Worm (Caenorhabditis elegans) whole organism, L3 larva: ENCODE data around the gene C23G10.2.

Source experiments
- R02D3.7 ChIP-seq: fragments of 150-350 bp; optimal IDR thresholded peaks from 2 replicates; lab custom pipeline; 2014; ENCODE audit warnings: missing biosample characterization, missing genetic modification characterization
- ceh-28 ChIP-seq: fragments of 150-350 bp; optimal IDR thresholded peaks from 2 replicates; lab custom pipeline; 2014; ENCODE audit warnings: missing biosample characterization, missing genetic modification reagents, missing genetic modification characterization
- ceh-82 ChIP-seq: fragments of 150-350 bp; optimal IDR thresholded peaks from 2 replicates; lab custom pipeline; 2014; ENCODE audit warnings: missing biosample characterization, missing genetic modification characterization
- egl-27 ChIP-seq: sonication (generic microtip); optimal IDR thresholded peaks from 4 replicates; lab custom pipeline; 2017; ENCODE audit warnings: missing biosample characterization, missing genetic modification reagents, missing genetic modification characterization
- egl-5 ChIP-seq: fragments of 150-350 bp; optimal IDR thresholded peaks from 2 replicates; lab custom pipeline; 2017; ENCODE audit warnings: missing biosample characterization, missing genetic modification reagents, missing genetic modification characterization, inconsistent platforms
- elt-1 ChIP-seq: fragments of 150-350 bp; optimal IDR thresholded peaks from 2 replicates; lab custom pipeline; 2014; ENCODE audit warnings: missing biosample characterization, missing genetic modification characterization
- elt-2 ChIP-seq: sonication (generic microtip); optimal IDR thresholded peaks from 2 replicates; lab custom pipeline; 2016; ENCODE audit warnings: missing genetic modification reagents, mild to moderate bottlenecking, missing genetic modification characterization, missing compliant biosample characterization
- fkh-10 ChIP-seq: sonication (generic microtip); optimal IDR thresholded peaks from 2 replicates; lab custom pipeline; 2017; ENCODE audit warnings: missing biosample characterization, missing genetic modification reagents, missing genetic modification characterization
- fos-1 ChIP-seq: fragments of 150-350 bp; optimal IDR thresholded peaks from 2 replicates; lab custom pipeline; 2014; ENCODE audit warnings: missing biosample characterization, missing genetic modification characterization
- hmg-11 ChIP-seq: sonication (generic microtip); optimal IDR thresholded peaks from 2 replicates; lab custom pipeline; 2016; ENCODE audit warnings: missing genetic modification characterization, missing compliant biosample characterization
- lin-15B ChIP-seq: fragments of 150-350 bp; optimal IDR thresholded peaks from 2 replicates; lab custom pipeline; 2014; ENCODE audit warnings: missing biosample characterization, missing genetic modification characterization
- lin-39 ChIP-seq: fragments of 150-350 bp; optimal IDR thresholded peaks from 2 replicates; lab custom pipeline; 2018; ENCODE audit warnings: missing biosample characterization, missing genetic modification reagents, missing genetic modification characterization
- lsy-12 ChIP-seq: sonication (generic microtip); optimal IDR thresholded peaks from 2 replicates; lab custom pipeline; 2016; ENCODE audit warnings: mild to moderate bottlenecking, missing genetic modification characterization, missing compliant biosample characterization
- mdl-1 ChIP-seq: fragments of 150-350 bp; optimal IDR thresholded peaks from 2 replicates; lab custom pipeline; 2014; ENCODE audit warnings: missing biosample characterization, missing genetic modification characterization
- mml-1 ChIP-seq: fragments of 150-350 bp; sonication (generic microtip); optimal IDR thresholded peaks from 3 replicates; lab custom pipeline; 2014; ENCODE audit warnings: missing biosample characterization, missing genetic modification characterization
- nfya-1 ChIP-seq: sonication (generic microtip); optimal IDR thresholded peaks from 2 replicates; lab custom pipeline; 2017; ENCODE audit warnings: missing genetic modification characterization, mild to moderate bottlenecking, missing compliant biosample characterization, antibody characterized with exemption, moderate library complexity; ENCODE audit not compliant: insufficient read depth
- nhr-11 ChIP-seq: fragments of 150-350 bp; optimal IDR thresholded peaks from 2 replicates; lab custom pipeline; 2014; ENCODE audit warnings: missing biosample characterization, missing genetic modification characterization
- nhr-12 ChIP-seq: fragments of 150-350 bp; optimal IDR thresholded peaks from 2 replicates; lab custom pipeline; 2014; ENCODE audit warnings: missing biosample characterization, missing genetic modification characterization
- nhr-237 ChIP-seq: fragments of 150-350 bp; optimal IDR thresholded peaks from 2 replicates; lab custom pipeline; 2014; ENCODE audit warnings: missing biosample characterization, missing genetic modification characterization
- nhr-25 ChIP-seq: sonication (generic microtip); optimal IDR thresholded peaks from 2 replicates; lab custom pipeline; 2017; ENCODE audit warnings: missing biosample characterization, missing genetic modification characterization
- nhr-28 ChIP-seq: fragments of 150-350 bp; optimal IDR thresholded peaks from 2 replicates; lab custom pipeline; 2014; ENCODE audit warnings: missing biosample characterization, missing genetic modification characterization
- nhr-43 ChIP-seq: sonication (generic microtip); optimal IDR thresholded peaks from 2 replicates; lab custom pipeline; 2016; ENCODE audit warnings: mild to moderate bottlenecking, missing genetic modification characterization, missing compliant biosample characterization; ENCODE audit not compliant: poor library complexity, severe bottlenecking
- nhr-76 ChIP-seq: fragments of 150-350 bp; sonication (generic microtip); optimal IDR thresholded peaks from 5 replicates; lab custom pipeline; 2014; ENCODE audit warnings: missing biosample characterization, missing genetic modification characterization
- nhr-77 ChIP-seq: fragments of 150-350 bp; optimal IDR thresholded peaks from 2 replicates; lab custom pipeline; 2014; ENCODE audit warnings: missing biosample characterization, missing genetic modification characterization
- pha-4 ChIP-seq: fragments of 150-350 bp; optimal IDR thresholded peaks from 2 replicates; lab custom pipeline; 2014; ENCODE audit warnings: missing biosample characterization, missing genetic modification reagents, missing genetic modification characterization
- pqm-1 ChIP-seq: fragments of 150-350 bp; optimal IDR thresholded peaks from 2 replicates; lab custom pipeline; 2017; ENCODE audit warnings: missing biosample characterization, missing genetic modification characterization, inconsistent platforms
- snpc-4 ChIP-seq: fragments of 150-350 bp; optimal IDR thresholded peaks from 2 replicates; lab custom pipeline; 2014; ENCODE audit warnings: missing biosample characterization, missing genetic modification characterization
- tbx-2 ChIP-seq: sonication (generic microtip); optimal IDR thresholded peaks from 2 replicates; lab custom pipeline; 2016; ENCODE audit warnings: mild to moderate bottlenecking, missing genetic modification characterization, missing compliant biosample characterization
- unc-39 ChIP-seq: sonication (generic microtip); optimal IDR thresholded peaks from 4 replicates; lab custom pipeline; 2017; ENCODE audit warnings: missing biosample characterization, missing genetic modification characterization
- unc-62 ChIP-seq: fragments of 150-350 bp; sonication (generic microtip); optimal IDR thresholded peaks from 4 replicates; lab custom pipeline; 2014; ENCODE audit warnings: missing biosample characterization, missing genetic modification reagents, missing genetic modification characterization
- zag-1 ChIP-seq: fragments of 150-350 bp; optimal IDR thresholded peaks from 2 replicates; lab custom pipeline; 2014; ENCODE audit warnings: missing biosample characterization, missing genetic modification characterization
- ztf-4 ChIP-seq: fragments of 150-350 bp; optimal IDR thresholded peaks from 2 replicates; lab custom pipeline; 2014; ENCODE audit warnings: missing biosample characterization, missing genetic modification characterization

C23G10.2 gene

ce11 chrIII:6251511-6251910 lies 43.6 kb downstream of the C23G10.2 start, which contains the start of gene amdh-1:
TSS of gene amdh-1 (plus strand) at chrIII:6251811.
- TF ChIP-seq nhr-28 (no peak), nhr-76 (tag; lab: Kevin White, UChicago) (no peak), nhr-43 (tag; lab: Kevin White, UChicago) (no peak), ceh-28 (no peak), lsy-12 (no peak), snpc-4 (tag; lab: Kevin White, UChicago) (no peak), unc-62 (GFP tag; lab: Kevin White, UChicago) (no peak), mml-1 (tag; lab: Kevin White, UChicago) (no peak), egl-27 (tag; lab: Kevin White, UChicago) (no peak), elt-2 (tag; lab: Kevin White, UChicago) (no peak), zag-1 (no peak)

DNA sequence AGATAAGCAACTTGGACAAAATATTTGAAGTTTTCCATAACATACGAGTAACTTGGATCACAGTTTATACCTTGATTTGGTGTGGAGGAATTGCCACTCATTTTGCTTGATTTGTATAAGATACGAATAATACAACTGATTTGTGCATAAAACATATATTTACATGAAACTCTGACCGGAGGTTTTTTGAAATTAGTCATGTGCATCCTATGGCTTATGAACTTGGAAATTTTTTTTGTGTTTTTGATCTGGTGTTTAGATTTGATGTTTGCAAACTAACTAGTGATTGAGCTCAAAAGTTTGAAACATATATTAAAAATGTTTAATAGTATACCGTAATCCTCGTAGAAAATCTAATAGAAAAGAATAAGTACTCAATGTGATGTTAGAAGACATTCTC lies 46.9 kb downstream of the C23G10.2 start, which contains the start of gene srg-8:
srg-8 (minus strand) TSS at position 101 of the 400 bp plus-strand sequence.
- TF ChIP-seq nhr-11 (tag; lab: Kevin White, UChicago) = no peak
- TF ChIP-seq lsy-12 = no peak
- TF ChIP-seq ceh-82 (tag; lab: Kevin White, UChicago) = no peak
- no peak for TF ChIP-seq R02D3.7 (tag; lab: Kevin White, UChicago)
- no peak for TF ChIP-seq mdl-1 (tag; lab: Kevin White, UChicago)
- TF ChIP-seq unc-39 = no peak
- TF ChIP-seq pha-4 = no peak
- TF ChIP-seq nhr-77 (tag; lab: Kevin White, UChicago) = no peak

- TF ChIP-seq lin-39 (tag; lab: Kevin White, UChicago) (no peak), nhr-43 (tag; lab: Kevin White, UChicago) (no peak), mml-1 (tag; lab: Kevin White, UChicago) (no peak), nfya-1 (tag; lab: Kevin White, UChicago) (no peak), hmg-11 (tag; lab: Kevin White, UChicago) (no peak), nhr-28 (no peak), elt-2 (tag; lab: Kevin White, UChicago) (no peak), fos-1 (tag; lab: Kevin White, UChicago) (no peak), snpc-4 (tag; lab: Kevin White, UChicago) (no peak), nhr-12 (tag; lab: Kevin White, UChicago) (no peak), ztf-4 (tag; lab: Kevin White, UChicago) (no peak), elt-1 (tag; lab: Kevin White, UChicago) (no peak)
Observed at ce11 chrIII:6256675-6257074, 48.8 kb downstream of the C23G10.2 start, which contains the start of gene srg-9. TSS of gene srg-9 (minus strand) at chrIII:6256775.

DNA sequence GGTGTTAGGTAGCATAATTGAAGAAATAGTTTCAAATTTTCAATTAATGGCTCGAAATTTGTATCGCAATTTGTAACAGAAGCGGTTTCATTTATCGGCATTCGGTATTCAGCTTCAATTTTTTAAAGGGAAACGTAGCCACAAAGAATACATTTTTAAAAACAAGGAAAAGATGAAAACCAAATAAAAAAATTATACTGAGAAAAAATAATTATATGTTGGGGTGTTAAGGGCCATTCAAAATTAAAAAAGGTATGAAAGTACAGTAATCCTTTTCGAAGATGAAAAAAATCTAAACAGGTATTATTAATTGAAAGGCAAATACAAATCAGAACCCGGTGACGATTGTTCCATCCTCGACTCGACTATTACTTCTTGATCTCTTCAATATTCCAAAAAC lies 50.4 kb downstream of the C23G10.2 start, which contains the start of gene srg-1:
srg-1 (minus strand) TSS at position 101 of the 400 bp plus-strand sequence.
- TF ChIP-seq tbx-2 (tag; lab: Kevin White, UChicago) (no peak), pqm-1 (no peak), ceh-28 (no peak), elt-1 (tag; lab: Kevin White, UChicago) (no peak), nhr-76 (tag; lab: Kevin White, UChicago) (no peak), elt-2 (tag; lab: Kevin White, UChicago) (no peak), nhr-28 (no peak), mdl-1 (tag; lab: Kevin White, UChicago) (no peak), fkh-10 (GFP tag; lab: Kevin White, UChicago) (no peak), egl-27 (tag; lab: Kevin White, UChicago) (no peak), egl-5 (tag; lab: Kevin White, UChicago) (no peak), nhr-237 (tag; lab: Kevin White, UChicago) (no peak), lin-39 (tag; lab: Kevin White, UChicago) (no peak), nfya-1 (tag; lab: Kevin White, UChicago) (no peak), unc-39 (no peak), nhr-25 (tag; lab: Kevin White, UChicago) (no peak), R02D3.7 (tag; lab: Kevin White, UChicago) (no peak), lin-15B (no peak)
